Worm (Caenorhabditis elegans) whole organism, mixed stage, embryonic: ENCODE results near the gene csc-1.

Source experiments
- blmp-1 ChIP-seq: fragments of 150-350 bp; optimal IDR thresholded peaks from 2 replicates; lab custom pipeline; 2014; ENCODE audit warnings: missing biosample characterization, missing genetic modification characterization
- ceh-43 ChIP-seq: fragments of 200-800 bp; sonication (Bioruptor generic); optimal IDR thresholded peaks from 2 replicates; lab custom pipeline; 2018; ENCODE audit warnings: mild to moderate bottlenecking, missing genetic modification characterization, moderate library complexity, missing compliant biosample characterization
- ces-1 ChIP-seq: fragments of 150-350 bp; optimal IDR thresholded peaks from 2 replicates; lab custom pipeline; 2014; ENCODE audit warnings: missing biosample characterization, missing genetic modification reagents, missing genetic modification characterization
- lin-13 ChIP-seq: fragments of 150-350 bp; optimal IDR thresholded peaks from 2 replicates; lab custom pipeline; 2014; ENCODE audit warnings: missing biosample characterization, missing genetic modification characterization
- lin-32 ChIP-seq: fragments of 200-800 bp; sonication (Bioruptor generic); optimal IDR thresholded peaks from 2 replicates; lab custom pipeline; 2018; ENCODE audit warnings: mild to moderate bottlenecking, missing genetic modification characterization, missing compliant biosample characterization
- lsy-2 ChIP-seq: fragments of 150-350 bp; optimal IDR thresholded peaks from 2 replicates; lab custom pipeline; 2014; ENCODE audit warnings: missing biosample characterization, missing genetic modification characterization
- mab-5 ChIP-seq: fragments of 150-350 bp; optimal IDR thresholded peaks from 2 replicates; lab custom pipeline; 2014; ENCODE audit warnings: missing biosample characterization, missing genetic modification characterization
- mls-2 ChIP-seq: sonication (generic microtip); optimal IDR thresholded peaks from 2 replicates; lab custom pipeline; 2016; ENCODE audit warnings: mild to moderate bottlenecking, missing genetic modification characterization, moderate library complexity, missing compliant biosample characterization
- nhr-12 ChIP-seq: fragments of 150-350 bp; optimal IDR thresholded peaks from 2 replicates; lab custom pipeline; 2014; ENCODE audit warnings: missing biosample characterization, missing genetic modification characterization
- nhr-237 ChIP-seq: fragments of 150-350 bp; optimal IDR thresholded peaks from 2 replicates; lab custom pipeline; 2014; ENCODE audit warnings: missing biosample characterization, missing genetic modification characterization
- unc-39 ChIP-seq: fragments of 150-350 bp; optimal IDR thresholded peaks from 2 replicates; lab custom pipeline; 2014; ENCODE audit warnings: missing biosample characterization, missing genetic modification characterization
- unc-62 ChIP-seq: fragments of 150-350 bp; optimal IDR thresholded peaks from 2 replicates; lab custom pipeline; 2014; ENCODE audit warnings: missing biosample characterization, missing genetic modification reagents, missing genetic modification characterization
- ztf-11 ChIP-seq: fragments of 150-350 bp; optimal IDR thresholded peaks from 2 replicates; lab custom pipeline; 2014; ENCODE audit warnings: missing biosample characterization, missing genetic modification characterization

- TF ChIP-seq lsy-2 (no peak), unc-62 (GFP tag; lab: Kevin White, UChicago) (no peak), mab-5 (tag; lab: Kevin White, UChicago) (no peak), nhr-237 (tag; lab: Kevin White, UChicago) (no peak), lin-32 (GFP tag; lab: Kevin White, UChicago) (no peak), nhr-12 (tag; lab: Kevin White, UChicago) (no peak), ces-1 (GFP tag; lab: Kevin White, UChicago) (no peak), lin-13 (no peak), ceh-43 (no peak), ztf-11 (tag; lab: Kevin White, UChicago) (no peak), unc-39 (tag; lab: Kevin White, UChicago) (no peak), blmp-1 (tag; lab: Kevin White, UChicago) (no peak), mls-2 (tag; lab: Kevin White, UChicago) (no peak)
These were observed 1.5 kb upstream of the csc-1 start for ce11 chrII:13595279-13595678.
